Worm (Caenorhabditis elegans) whole organism, early embryonic: ENCODE results near the gene Y40H4A.2.

Source experiments
- aly-1 ChIP-seq: sonication (generic microtip); optimal IDR thresholded peaks from 2 replicates; lab custom pipeline; 2016; ENCODE audit warnings: missing genetic modification characterization, missing compliant biosample characterization
- ama-1 ChIP-seq: fragments of 150-350 bp; optimal IDR thresholded peaks from 2 replicates; lab custom pipeline; 2014
- sea-1 ChIP-seq: fragments of 200-800 bp; sonication (Bioruptor generic); conservative IDR thresholded peaks from 2 replicates; pipeline ENCODE4 v1.3.6; 2022; ENCODE audit warnings: missing genetic modification characterization, missing compliant biosample characterization

- TF ChIP-seq ama-1 (lab: Kevin White, UChicago) (no peak), aly-1 (tag; lab: Kevin White, UChicago) (no peak), sea-1 (GFP tag; lab: Robert Waterston, UW) (no peak)
These were observed 48.1 kb upstream of the Y40H4A.2 start for ce11 chrV:14633319-14633718.
